Worm (Caenorhabditis elegans) whole organism, midembryonic: ENCODE results near the gene dyf-18.

Experiments
- flt-1 ChIP-seq: fragments of 200-800 bp; sonication (Bioruptor generic); IDR thresholded peaks from 2 replicates; pipeline ENCODE4 v1.3.6; 2022; ENCODE audit warnings: missing genetic modification characterization, missing compliant biosample characterization
- ztf-29 ChIP-seq: fragments of 200-800 bp; sonication (Bioruptor generic); IDR thresholded peaks from 2 replicates; pipeline ENCODE4 v1.3.6; 2022; ENCODE audit warnings: missing genetic modification reagents, missing genetic modification characterization, missing compliant biosample characterization

- TF ChIP-seq ztf-29 (GFP tag; lab: Robert Waterston, UW) (no peak), flt-1 (GFP tag; lab: Robert Waterston, UW) (no peak)
Measured at ce11 chrIV:11787793-11788192, 13.2 kb downstream of the dyf-18 start.
